Fruit fly (Drosophila melanogaster) whole organism, embryonic: ENCODE results near the gene CNPYb.
A peak's percentile ranks its signal among the peaks of the same experiment; 100 is the strongest.

ENCODE experiments used
- Aef1 ChIP-seq: fragments of 200-800 bp; sonication (Bioruptor generic); IDR thresholded peaks from 3 replicates; pipeline ENCODE4 v1.3.6; 2022; ENCODE audit warnings: missing biosample characterization, missing genetic modification characterization
- B-H1 ChIP-seq: fragments of 200-800 bp; sonication (Bioruptor generic); IDR thresholded peaks from 3 replicates; pipeline ENCODE4 v1.3.6; 2022; ENCODE audit warnings: missing biosample characterization, missing genetic modification characterization
- B-H2 ChIP-seq: fragments of 200-800 bp; sonication (Bioruptor generic); optimal IDR thresholded peaks from 2 replicates; lab custom pipeline; 2018; ENCODE audit warnings: missing biosample characterization, mild to moderate bottlenecking, missing genetic modification characterization
- Bteb2 ChIP-seq: fragments of 200-800 bp; sonication (Bioruptor generic); optimal IDR thresholded peaks from 2 replicates; lab custom pipeline; 2016; ENCODE audit warnings: missing biosample characterization, missing genetic modification characterization
- CG10366 ChIP-seq: fragments of 200-800 bp; sonication (Bioruptor generic); IDR thresholded peaks from 2 replicates; pipeline ENCODE4 v1.3.6; 2022; ENCODE audit warnings: missing biosample characterization, missing genetic modification characterization
- CG10431 ChIP-seq: fragments of 200-800 bp; sonication (Bioruptor generic); optimal IDR thresholded peaks from 3 replicates; lab custom pipeline; 2018; ENCODE audit warnings: missing biosample characterization, mild to moderate bottlenecking, missing genetic modification characterization
- CG10462 ChIP-seq: fragments of 200-800 bp; sonication (Bioruptor generic); optimal IDR thresholded peaks from 2 replicates; lab custom pipeline; 2016; ENCODE audit warnings: missing biosample characterization, missing genetic modification characterization
- CG11723 ChIP-seq: fragments of 200-800 bp; sonication (Bioruptor generic); optimal IDR thresholded peaks from 2 replicates; lab custom pipeline; 2017; ENCODE audit warnings: missing biosample characterization, mild to moderate bottlenecking, missing genetic modification characterization
- CG12299 ChIP-seq: fragments of 200-800 bp; sonication (Bioruptor generic); optimal IDR thresholded peaks from 2 replicates; lab custom pipeline; 2018; ENCODE audit warnings: missing biosample characterization, mild to moderate bottlenecking, missing genetic modification characterization
- CG12659 ChIP-seq: fragments of 200-800 bp; sonication (Bioruptor generic); optimal IDR thresholded peaks from 3 replicates; lab custom pipeline; 2017; ENCODE audit warnings: mild to moderate bottlenecking, missing biosample characterization, missing genetic modification reagents, missing genetic modification characterization
- CG16863 ChIP-seq: fragments of 200-800 bp; sonication (Bioruptor generic); optimal IDR thresholded peaks from 3 replicates; lab custom pipeline; 2016; ENCODE audit warnings: missing biosample characterization, missing genetic modification characterization
- CG17568 ChIP-seq: fragments of 200-800 bp; sonication (Bioruptor generic); optimal IDR thresholded peaks from 2 replicates; lab custom pipeline; 2018; ENCODE audit warnings: missing biosample characterization, mild to moderate bottlenecking, missing genetic modification characterization, moderate library complexity
- CG17612 ChIP-seq: fragments of 200-800 bp; sonication (Bioruptor generic); IDR thresholded peaks from 2 replicates; pipeline ENCODE4 v1.3.6; 2022; ENCODE audit warnings: missing biosample characterization, missing genetic modification characterization
- CG2120 ChIP-seq: fragments of 200-800 bp; sonication (Bioruptor generic); optimal IDR thresholded peaks from 3 replicates; lab custom pipeline; 2016; ENCODE audit warnings: missing biosample characterization, missing genetic modification characterization
- CG3065 ChIP-seq: fragments of 200-800 bp; sonication (Bioruptor generic); optimal IDR thresholded peaks from 2 replicates; lab custom pipeline; 2016; ENCODE audit warnings: missing biosample characterization, missing genetic modification characterization
- CG31365 ChIP-seq: fragments of 200-800 bp; sonication (Bioruptor generic); optimal IDR thresholded peaks from 2 replicates; lab custom pipeline; 2018; ENCODE audit warnings: missing biosample characterization, mild to moderate bottlenecking, missing genetic modification characterization
- CG3281 ChIP-seq: fragments of 200-800 bp; sonication (Bioruptor generic); optimal IDR thresholded peaks from 3 replicates; lab custom pipeline; 2017; ENCODE audit warnings: missing biosample characterization, mild to moderate bottlenecking, missing genetic modification characterization
- CG34224 ChIP-seq: fragments of 200-800 bp; sonication (Bioruptor generic); IDR thresholded peaks from 3 replicates; pipeline ENCODE4 v1.3.6; 2022; ENCODE audit warnings: missing biosample characterization, missing genetic modification characterization; ENCODE audit not compliant: partially characterized antibody
- CG4617 ChIP-seq: fragments of 200-800 bp; sonication (Bioruptor generic); optimal IDR thresholded peaks from 3 replicates; lab custom pipeline; 2016; ENCODE audit warnings: missing biosample characterization, missing genetic modification characterization, borderline replicate concordance
- CG4854 ChIP-seq: fragments of 200-800 bp; sonication (Bioruptor generic); optimal IDR thresholded peaks from 2 replicates; lab custom pipeline; 2016; ENCODE audit warnings: missing biosample characterization, missing genetic modification characterization, inconsistent platforms
- CG6272 ChIP-seq: fragments of 200-800 bp; sonication (Bioruptor generic); IDR thresholded peaks from 2 replicates; pipeline ENCODE4 v1.3.6; 2022; ENCODE audit warnings: missing biosample characterization, missing genetic modification characterization
- CG7987 ChIP-seq: fragments of 200-800 bp; sonication (Bioruptor generic); optimal IDR thresholded peaks from 2 replicates; lab custom pipeline; 2018; ENCODE audit warnings: missing biosample characterization, mild to moderate bottlenecking, missing genetic modification characterization, moderate library complexity
- CG8281 ChIP-seq: fragments of 200-800 bp; sonication (Bioruptor generic); optimal IDR thresholded peaks from 2 replicates; lab custom pipeline; 2018; ENCODE audit warnings: missing biosample characterization, mild to moderate bottlenecking, missing genetic modification characterization, moderate library complexity
- CG8765 ChIP-seq: fragments of 200-800 bp; sonication (Bioruptor generic); IDR thresholded peaks from 2 replicates; pipeline ENCODE4 v1.3.6; 2022; ENCODE audit warnings: missing biosample characterization, missing genetic modification characterization
- D19A ChIP-seq: fragments of 200-800 bp; optimal IDR thresholded peaks from 3 replicates; lab custom pipeline; 2019; ENCODE audit warnings: missing biosample characterization, mild to moderate bottlenecking, missing genetic modification characterization, moderate library complexity
- Fer1 ChIP-seq: fragments of 200-800 bp; sonication (Bioruptor generic); optimal IDR thresholded peaks from 2 replicates; lab custom pipeline; 2017; ENCODE audit warnings: missing biosample characterization, mild to moderate bottlenecking, missing genetic modification characterization
- Gug ChIP-seq: fragments of 200-800 bp; sonication (Bioruptor generic); IDR thresholded peaks from 4 replicates; pipeline ENCODE4 v1.3.6; 2022; ENCODE audit warnings: missing biosample characterization, missing genetic modification characterization
- H2.0 ChIP-seq: fragments of 200-800 bp; sonication (Bioruptor generic); IDR thresholded peaks from 2 replicates; pipeline ENCODE4 v1.3.6; 2022; ENCODE audit warnings: missing biosample characterization, missing genetic modification characterization
- Hr3 ChIP-seq: fragments of 200-800 bp; sonication (Bioruptor generic); optimal IDR thresholded peaks from 3 replicates; lab custom pipeline; 2016; ENCODE audit warnings: missing biosample characterization, missing genetic modification characterization
- Hr39 ChIP-seq: fragments of >200 bp; optimal IDR thresholded peaks from 2 replicates; lab custom pipeline; 2017
- Nf-YC ChIP-seq: fragments of 200-800 bp; optimal IDR thresholded peaks from 3 replicates; lab custom pipeline; 2019; ENCODE audit warnings: missing biosample characterization, mild to moderate bottlenecking, missing genetic modification characterization, moderate library complexity
- NfI ChIP-seq: fragments of 200-800 bp; sonication (Bioruptor generic); optimal IDR thresholded peaks from 3 replicates; lab custom pipeline; 2018; ENCODE audit warnings: missing biosample characterization, mild to moderate bottlenecking, missing genetic modification characterization, moderate library complexity
- Oli ChIP-seq: fragments of 200-800 bp; sonication (Bioruptor generic); optimal IDR thresholded peaks from 2 replicates; lab custom pipeline; 2018; ENCODE audit warnings: missing biosample characterization, mild to moderate bottlenecking, missing genetic modification characterization, moderate library complexity
- Vsx1 ChIP-seq: fragments of 200-800 bp; sonication (Bioruptor generic); optimal IDR thresholded peaks from 2 replicates; lab custom pipeline; 2017; ENCODE audit warnings: missing biosample characterization, mild to moderate bottlenecking, missing genetic modification characterization, missing genetic modification reagents
- chm ChIP-seq: fragments of 200-800 bp; sonication (Bioruptor generic); IDR thresholded peaks from 2 replicates; pipeline ENCODE4 v1.3.6; 2022; ENCODE audit warnings: missing biosample characterization, missing genetic modification characterization
- corto ChIP-seq: fragments of 200-800 bp; sonication (Bioruptor generic); optimal IDR thresholded peaks from 2 replicates; lab custom pipeline; 2016; ENCODE audit warnings: missing biosample characterization, mild to moderate bottlenecking, missing genetic modification characterization, moderate library complexity
- croc ChIP-seq: fragments of 200-800 bp; sonication (Bioruptor generic); conservative IDR thresholded peaks from 3 replicates; pipeline ENCODE4 v1.3.6; 2022; ENCODE audit warnings: missing biosample characterization, missing genetic modification characterization
- dimm ChIP-seq: fragments of 200-800 bp; sonication (Bioruptor generic); IDR thresholded peaks from 2 replicates; pipeline ENCODE4 v1.3.6; 2022; ENCODE audit warnings: missing biosample characterization, missing genetic modification characterization
- disco-r ChIP-seq: fragments of 200-800 bp; sonication (Bioruptor generic); optimal IDR thresholded peaks from 2 replicates; lab custom pipeline; 2016; ENCODE audit warnings: missing biosample characterization, missing genetic modification characterization
- fd3F ChIP-seq: fragments of 200-800 bp; sonication (Bioruptor generic); optimal IDR thresholded peaks from 2 replicates; lab custom pipeline; 2018; ENCODE audit warnings: missing biosample characterization, mild to moderate bottlenecking, missing genetic modification characterization, moderate library complexity
- gsb ChIP-seq: fragments of 200-800 bp; sonication (Bioruptor generic); IDR thresholded peaks from 2 replicates; pipeline ENCODE4 v1.3.6; 2022; ENCODE audit warnings: missing biosample characterization, missing genetic modification characterization
- lab ChIP-seq: fragments of 200-800 bp; sonication (Bioruptor generic); optimal IDR thresholded peaks from 3 replicates; lab custom pipeline; 2017; ENCODE audit warnings: missing biosample characterization, missing genetic modification characterization, mild to moderate bottlenecking, moderate library complexity, missing genetic modification reagents
- nau ChIP-seq: fragments of 200-800 bp; sonication (Bioruptor generic); optimal IDR thresholded peaks from 3 replicates; lab custom pipeline; 2017; ENCODE audit warnings: missing biosample characterization, mild to moderate bottlenecking, missing genetic modification characterization, missing genetic modification reagents
- nmo ChIP-seq: fragments of 200-800 bp; sonication (Bioruptor generic); optimal IDR thresholded peaks from 2 replicates; lab custom pipeline; 2018; ENCODE audit warnings: missing biosample characterization, mild to moderate bottlenecking, missing genetic modification characterization, moderate library complexity
- onecut ChIP-seq: fragments of 200-800 bp; sonication (Bioruptor generic); IDR thresholded peaks from 2 replicates; pipeline ENCODE4 v1.3.6; 2022; ENCODE audit warnings: missing biosample characterization, missing genetic modification characterization
- seq ChIP-seq: fragments of 200-800 bp; sonication (Bioruptor generic); IDR thresholded peaks from 2 replicates; pipeline ENCODE4 v1.3.6; 2022; ENCODE audit warnings: missing biosample characterization, missing genetic modification characterization
- sisA ChIP-seq: fragments of 200-800 bp; sonication (Bioruptor generic); IDR thresholded peaks from 2 replicates; pipeline ENCODE4 v1.3.6; 2022; ENCODE audit warnings: missing biosample characterization, missing genetic modification characterization
- sob ChIP-seq: fragments of 200-800 bp; sonication (Bioruptor generic); IDR thresholded peaks from 2 replicates; pipeline ENCODE4 v1.3.6; 2022; ENCODE audit warnings: missing biosample characterization, missing genetic modification characterization
- ssp ChIP-seq: fragments of 200-800 bp; sonication (Bioruptor generic); IDR thresholded peaks from 2 replicates; pipeline ENCODE4 v1.3.6; 2022; ENCODE audit warnings: missing biosample characterization, missing genetic modification characterization
- usp ChIP-seq: fragments of >200 bp; optimal IDR thresholded peaks from 2 replicates; lab custom pipeline; 2017; ENCODE audit warnings: missing biosample characterization, missing genetic modification characterization

CNPYb gene

dm6 chr3L:19087369-19088275 lies 8.4 kb downstream of the CNPYb start (continued):
- TF ChIP-seq Aef1 (no peak), CG12299 (tag; lab: Kevin White, UChicago) (peak; percentile 19), H2.0 (GFP tag; lab: Robert Waterston, UW) (no peak), CG2120 (GFP tag; lab: Kevin White, UChicago) (peak; percentile 31), CG7987 (GFP tag; lab: Kevin White, UChicago) (no peak), NfI (no peak), B-H2 (GFP tag; lab: Kevin White, UChicago) (no peak), ssp (no peak), CG4617 (no peak), CG8765 (GFP tag; lab: Robert Waterston, UW) (no peak), CG6272 (GFP tag; lab: Robert Waterston, UW) (no peak), CG17612 (GFP tag; lab: Robert Waterston, UW) (no peak), Gug (GFP tag; lab: Robert Waterston, UW) (no peak; the same call in 3 of the 4 replicates), Oli (tag; lab: Kevin White, UChicago) (peak; percentile 21), CG3065 (GFP tag; lab: Kevin White, UChicago) (no peak), Vsx1 (GFP tag; lab: Kevin White, UChicago) (no peak), corto (no peak), CG10431 (GFP tag; lab: Kevin White, UChicago) (no peak), CG12659 (peak; percentile 38), CG31365 (tag; lab: Kevin White, UChicago) (no peak), CG10366 (GFP tag; lab: Robert Waterston, UW) (no peak), Bteb2 (no peak), croc (GFP tag; lab: Robert Waterston, UW) (no peak), seq (GFP tag; lab: Robert Waterston, UW) (no peak), CG3281 (GFP tag; lab: Kevin White, UChicago) (peak; percentile 62), onecut (no peak), D19A (tag; lab: Kevin White, UChicago) (peak; percentile 16), sisA (no peak), CG11723 (GFP tag; lab: Kevin White, UChicago) (no peak), CG4854 (GFP tag; lab: Kevin White, UChicago) (no peak), sob (no peak), Hr3 (peak; percentile 10), Hr39 (lab: Kevin White, UChicago) (no peak), B-H1 (no peak), dimm (GFP tag; lab: Robert Waterston, UW) (no peak), usp (GFP tag; lab: Kevin White, UChicago) (no peak), nmo (GFP tag; lab: Kevin White, UChicago) (peak; percentile 34), fd3F (GFP tag; lab: Kevin White, UChicago) (peak; percentile 2), chm (GFP tag; lab: Robert Waterston, UW) (no peak), CG10462 (GFP tag; lab: Kevin White, UChicago) (no peak), Fer1 (GFP tag; lab: Kevin White, UChicago) (peak; percentile 54), gsb (GFP tag; lab: Robert Waterston, UW) (no peak), CG8281 (no peak), CG17568 (no peak), disco-r (GFP tag; lab: Kevin White, UChicago) (no peak), CG16863 (GFP tag; lab: Kevin White, UChicago) (no peak), CG34224 (GFP tag; lab: Robert Waterston, UW) (no peak), Nf-YC (no peak), nau (GFP tag; lab: Kevin White, UChicago) (no peak), lab (GFP tag; lab: Kevin White, UChicago) (peak; percentile 69)
